Fruit fly (Drosophila melanogaster) whole organism, embryonic: Measurements from ENCODE around the gene CG10137.

Experiments used
- B-H1 ChIP-seq: fragments of 200-800 bp; sonication (Bioruptor generic); IDR thresholded peaks from 3 replicates; pipeline ENCODE4 v1.3.6; 2022; ENCODE audit warnings: missing biosample characterization, missing genetic modification characterization
- CG1024 ChIP-seq: fragments of 200-800 bp; sonication (Bioruptor generic); IDR thresholded peaks from 2 replicates; pipeline ENCODE4 v1.3.6; 2022; ENCODE audit warnings: missing biosample characterization, missing genetic modification characterization
- CG10543 ChIP-seq: fragments of 200-800 bp; sonication (Bioruptor generic); optimal IDR thresholded peaks from 3 replicates; lab custom pipeline; 2017; ENCODE audit warnings: missing biosample characterization, mild to moderate bottlenecking, missing genetic modification characterization, moderate library complexity
- CG12659 ChIP-seq: fragments of 200-800 bp; sonication (Bioruptor generic); optimal IDR thresholded peaks from 3 replicates; lab custom pipeline; 2017; ENCODE audit warnings: mild to moderate bottlenecking, missing biosample characterization, missing genetic modification reagents, missing genetic modification characterization
- CG15269 ChIP-seq: fragments of 200-800 bp; sonication (Bioruptor generic); optimal IDR thresholded peaks from 2 replicates; lab custom pipeline; 2018; ENCODE audit warnings: missing biosample characterization, mild to moderate bottlenecking, missing genetic modification characterization, moderate library complexity
- CG18764 ChIP-seq: fragments of 200-800 bp; sonication (Bioruptor generic); optimal IDR thresholded peaks from 3 replicates; lab custom pipeline; 2016; ENCODE audit warnings: missing biosample characterization, missing genetic modification characterization
- CG2678 ChIP-seq: fragments of 200-800 bp; sonication (Bioruptor generic); optimal IDR thresholded peaks from 3 replicates; lab custom pipeline; 2019; ENCODE audit warnings: missing biosample characterization, mild to moderate bottlenecking, missing genetic modification characterization, moderate library complexity
- CG34376 ChIP-seq: fragments of 200-800 bp; sonication (Bioruptor generic); optimal IDR thresholded peaks from 2 replicates; lab custom pipeline; 2018; ENCODE audit warnings: missing biosample characterization, mild to moderate bottlenecking, missing genetic modification characterization
- CG4328 ChIP-seq: fragments of 200-800 bp; sonication (Bioruptor generic); optimal IDR thresholded peaks from 3 replicates; lab custom pipeline; 2017; ENCODE audit warnings: missing biosample characterization, missing genetic modification reagents, missing genetic modification characterization
- CG4707 ChIP-seq: fragments of 200-800 bp; sonication (Bioruptor generic); optimal IDR thresholded peaks from 2 replicates; lab custom pipeline; 2018; ENCODE audit warnings: missing biosample characterization, mild to moderate bottlenecking, missing genetic modification characterization, moderate library complexity
- CG7786 ChIP-seq: fragments of 200-800 bp; sonication (Bioruptor generic); optimal IDR thresholded peaks from 2 replicates; lab custom pipeline; 2016; ENCODE audit warnings: missing biosample characterization, missing genetic modification characterization
- CG7928 ChIP-seq: fragments of 200-800 bp; sonication (Bioruptor generic); optimal IDR thresholded peaks from 2 replicates; lab custom pipeline; 2017; ENCODE audit warnings: missing biosample characterization, mild to moderate bottlenecking, missing genetic modification characterization
- CG9817 ChIP-seq: fragments of 200-800 bp; sonication (Bioruptor generic); optimal IDR thresholded peaks from 2 replicates; lab custom pipeline; 2018; ENCODE audit warnings: missing biosample characterization, mild to moderate bottlenecking, missing genetic modification characterization, moderate library complexity
- CG9876 ChIP-seq: fragments of 200-800 bp; sonication (Bioruptor generic); optimal IDR thresholded peaks from 2 replicates; lab custom pipeline; 2016; ENCODE audit warnings: missing biosample characterization, missing genetic modification characterization
- CrebB ChIP-seq: fragments of 200-800 bp; sonication (Bioruptor generic); optimal IDR thresholded peaks from 3 replicates; lab custom pipeline; 2018; ENCODE audit warnings: missing biosample characterization, mild to moderate bottlenecking, missing genetic modification characterization
- D ChIP-seq, 2 experiments: fragments of 200-800 bp in 1 of 2; fragments of >200 bp in 1 of 2; sonication (Bioruptor generic) in 1 of 2; optimal IDR thresholded peaks; 2 replicates in 1 of 2; 3 replicates in 1 of 2; lab custom pipeline; 2017; ENCODE audit warnings: mild to moderate bottlenecking in 1 of 2, missing biosample characterization in 1 of 2, missing genetic modification characterization in 1 of 2, missing genetic modification reagents in 1 of 2
- D19B ChIP-seq: fragments of 200-800 bp; sonication (Bioruptor generic); optimal IDR thresholded peaks from 2 replicates; lab custom pipeline; 2017; ENCODE audit warnings: missing biosample characterization, mild to moderate bottlenecking, missing genetic modification characterization
- Dad ChIP-seq: fragments of 200-800 bp; sonication (Bioruptor generic); optimal IDR thresholded peaks from 3 replicates; lab custom pipeline; 2016; ENCODE audit warnings: missing biosample characterization, missing genetic modification characterization
- Deaf1 ChIP-seq: fragments of 200-800 bp; optimal IDR thresholded peaks from 3 replicates; lab custom pipeline; 2019; ENCODE audit warnings: missing biosample characterization, mild to moderate bottlenecking, missing genetic modification characterization, moderate library complexity
- Hey ChIP-seq: fragments of 200-800 bp; sonication (Bioruptor generic); optimal IDR thresholded peaks from 3 replicates; lab custom pipeline; 2018; ENCODE audit warnings: missing biosample characterization, mild to moderate bottlenecking, missing genetic modification characterization
- Mad ChIP-seq: fragments of 200-800 bp; sonication (Bioruptor generic); optimal IDR thresholded peaks from 2 replicates; lab custom pipeline; 2016; ENCODE audit warnings: missing biosample characterization, missing genetic modification characterization
- Mes4 ChIP-seq: fragments of 200-800 bp; sonication (Bioruptor generic); optimal IDR thresholded peaks from 2 replicates; lab custom pipeline; 2016; ENCODE audit warnings: missing biosample characterization, missing genetic modification characterization
- NK7.1 ChIP-seq: fragments of 200-800 bp; sonication (Bioruptor generic); optimal IDR thresholded peaks from 3 replicates; lab custom pipeline; 2016; ENCODE audit warnings: missing biosample characterization, missing genetic modification characterization
- Nf-YC ChIP-seq: fragments of 200-800 bp; optimal IDR thresholded peaks from 3 replicates; lab custom pipeline; 2019; ENCODE audit warnings: missing biosample characterization, mild to moderate bottlenecking, missing genetic modification characterization, moderate library complexity
- PHDP ChIP-seq: fragments of 200-800 bp; sonication (Bioruptor generic); optimal IDR thresholded peaks from 3 replicates; lab custom pipeline; 2018; ENCODE audit warnings: missing biosample characterization, mild to moderate bottlenecking, missing genetic modification characterization, moderate library complexity
- Pdp1 ChIP-seq, 2 experiments: fragments of 200-800 bp; sonication (Bioruptor generic); optimal IDR thresholded peaks; 3 replicates each; lab custom pipeline; 2016; ENCODE audit warnings: missing biosample characterization in 2 of 2, missing genetic modification characterization in 2 of 2, mild to moderate bottlenecking in 1 of 2, moderate library complexity in 1 of 2
- Ptx1 ChIP-seq: fragments of 200-800 bp; sonication (Bioruptor generic); IDR thresholded peaks from 2 replicates; pipeline ENCODE4 v1.3.6; 2022; ENCODE audit warnings: missing biosample characterization, missing genetic modification characterization
- Ravus ChIP-seq: fragments of 200-800 bp; sonication (Bioruptor generic); IDR thresholded peaks from 2 replicates; pipeline ENCODE4 v1.3.6; 2022; ENCODE audit warnings: missing biosample characterization, missing genetic modification characterization
- Rfx ChIP-seq: fragments of 200-800 bp; sonication (Bioruptor generic); IDR thresholded peaks from 2 replicates; pipeline ENCODE4 v1.3.6; 2022; ENCODE audit warnings: missing biosample characterization, missing genetic modification characterization
- Rx ChIP-seq: fragments of 200-800 bp; sonication (Bioruptor generic); IDR thresholded peaks from 2 replicates; pipeline ENCODE4 v1.3.6; 2022; ENCODE audit warnings: missing biosample characterization, missing genetic modification characterization
- aop ChIP-seq: fragments of 200-800 bp; sonication (Bioruptor generic); IDR thresholded peaks from 2 replicates; pipeline ENCODE4 v1.3.6; 2022; ENCODE audit warnings: missing biosample characterization, missing genetic modification characterization
- cato ChIP-seq: fragments of 200-800 bp; sonication (Bioruptor generic); optimal IDR thresholded peaks from 2 replicates; lab custom pipeline; 2016; ENCODE audit warnings: missing biosample characterization, missing genetic modification characterization, borderline replicate concordance
- da ChIP-seq: fragments of 200-800 bp; sonication (Bioruptor generic); optimal IDR thresholded peaks from 2 replicates; lab custom pipeline; 2016; ENCODE audit warnings: missing biosample characterization, missing genetic modification characterization
- exex ChIP-seq: fragments of 200-800 bp; sonication (Bioruptor generic); optimal IDR thresholded peaks from 4 replicates; lab custom pipeline; 2018; ENCODE audit warnings: missing biosample characterization, mild to moderate bottlenecking, missing genetic modification characterization, moderate library complexity
- fd3F ChIP-seq: fragments of 200-800 bp; sonication (Bioruptor generic); optimal IDR thresholded peaks from 2 replicates; lab custom pipeline; 2018; ENCODE audit warnings: missing biosample characterization, mild to moderate bottlenecking, missing genetic modification characterization, moderate library complexity
- grn ChIP-seq: fragments of 200-800 bp; sonication (Bioruptor generic); optimal IDR thresholded peaks from 3 replicates; lab custom pipeline; 2017; ENCODE audit warnings: missing biosample characterization, missing genetic modification characterization
- her ChIP-seq: fragments of 200-800 bp; sonication (Bioruptor generic); optimal IDR thresholded peaks from 2 replicates; lab custom pipeline; 2016; ENCODE audit warnings: missing biosample characterization, missing genetic modification characterization
- hth ChIP-seq: fragments of >200 bp; optimal IDR thresholded peaks from 2 replicates; lab custom pipeline; 2017; ENCODE audit warnings: inconsistent platforms
- kah ChIP-seq: fragments of 200-800 bp; sonication (Bioruptor generic); optimal IDR thresholded peaks from 2 replicates; lab custom pipeline; 2018; ENCODE audit warnings: missing biosample characterization, mild to moderate bottlenecking, missing genetic modification characterization
- pan ChIP-seq, 4 experiments: fragments of >200 bp in 3 of 4; fragments of 200-800 bp in 1 of 4; sonication (Bioruptor generic) in 1 of 4; optimal IDR thresholded peaks in 3 of 4; IDR thresholded peaks in 1 of 4; 2 replicates each; pipeline versions ENCODE4 v1.3.6 to Lab custom; 2017 to 2022; ENCODE audit warnings: missing biosample characterization in 2 of 4, missing genetic modification characterization in 2 of 4, mixed read lengths in 1 of 4
- phol ChIP-seq: fragments of 200-800 bp; sonication (Bioruptor generic); optimal IDR thresholded peaks from 3 replicates; lab custom pipeline; 2018; ENCODE audit warnings: missing biosample characterization, mild to moderate bottlenecking, missing genetic modification characterization, moderate library complexity
- psq ChIP-seq: fragments of 200-800 bp; sonication (Bioruptor generic); optimal IDR thresholded peaks from 2 replicates; lab custom pipeline; 2017; ENCODE audit warnings: missing biosample characterization, missing genetic modification characterization
- sens ChIP-seq: fragments of 200-800 bp; sonication (Bioruptor generic); peaks from one replicate; lab custom pipeline; 2016; ENCODE audit warnings: missing biosample characterization, missing genetic modification characterization
- sim ChIP-seq: fragments of 200-800 bp; sonication (Bioruptor generic); IDR thresholded peaks from 2 replicates; pipeline ENCODE4 v1.3.6; 2022; ENCODE audit warnings: missing biosample characterization, missing genetic modification characterization
- sob ChIP-seq: fragments of 200-800 bp; sonication (Bioruptor generic); IDR thresholded peaks from 2 replicates; pipeline ENCODE4 v1.3.6; 2022; ENCODE audit warnings: missing biosample characterization, missing genetic modification characterization
- stwl ChIP-seq: fragments of 200-800 bp; sonication (Bioruptor generic); optimal IDR thresholded peaks from 3 replicates; lab custom pipeline; 2018; ENCODE audit warnings: missing biosample characterization, mild to moderate bottlenecking, missing genetic modification characterization, moderate library complexity
- tap ChIP-seq: fragments of 200-800 bp; optimal IDR thresholded peaks from 3 replicates; lab custom pipeline; 2019; ENCODE audit warnings: missing biosample characterization, mild to moderate bottlenecking, missing genetic modification characterization, moderate library complexity
- wor ChIP-seq: fragments of 200-800 bp; sonication (Bioruptor generic); IDR thresholded peaks from 2 replicates; pipeline ENCODE4 v1.3.6; 2022; ENCODE audit warnings: missing biosample characterization, missing genetic modification characterization
- zen ChIP-seq: fragments of 200-800 bp; sonication (Bioruptor generic); optimal IDR thresholded peaks from 3 replicates; lab custom pipeline; 2018; ENCODE audit warnings: missing biosample characterization, mild to moderate bottlenecking, missing genetic modification characterization, moderate library complexity
- zfh2 ChIP-seq: fragments of 200-800 bp; sonication (Bioruptor generic); optimal IDR thresholded peaks from 2 replicates; lab custom pipeline; 2016; ENCODE audit warnings: missing biosample characterization, missing genetic modification characterization

Gene CG10137

dm6 chr2L:19533247-19533646 is 6.8 kb downstream of the CG10137 start, which contains the start of gene CG33116 (continued):
- TF ChIP-seq CG15269 (tag; lab: Kevin White, UChicago) = peak; percentile 80
- TF ChIP-seq CG2678 = peak; percentile 86
- TF ChIP-seq CG9876 = peak; percentile 69
- no peak for TF ChIP-seq pan (optimal IDR thresholded peaks at IDR 0.05; lab: Kevin White, UChicago)
- TF ChIP-seq pan (GFP tag; optimal IDR thresholded peaks at IDR 0.05 in 1 of 2, IDR thresholded peaks at IDR 0.05 in 1 of 2) = peak in 1 of 2 experiments; percentile 80
- TF ChIP-seq D19B (GFP tag; lab: Kevin White, UChicago) = peak; percentile 47
- TF ChIP-seq Nf-YC (tag; lab: Kevin White, UChicago) = peak; percentile 51
- peak; percentile 89 for TF ChIP-seq sob (GFP tag; lab: Robert Waterston, UW)
- TF ChIP-seq Ptx1 (GFP tag; lab: Robert Waterston, UW) = peak; percentile 82
- no peak for TF ChIP-seq hth (lab: Kevin White, UChicago)
- TF ChIP-seq CG4707 (GFP tag; lab: Kevin White, UChicago) = peak; percentile 52
- peak; percentile 42 for TF ChIP-seq Deaf1
- peak; percentile 26 for TF ChIP-seq exex (tag; lab: Kevin White, UChicago)
- TF ChIP-seq her (GFP tag; lab: Kevin White, UChicago) = peak; percentile 82
- TF ChIP-seq fd3F = peak; percentile 10
- peak; percentile 63 for TF ChIP-seq CG1024
- TF ChIP-seq CG9817 = peak; percentile 65
- TF ChIP-seq CG34376 (GFP tag; lab: Kevin White, UChicago) = peak; percentile 61
- TF ChIP-seq CG7928 (GFP tag; lab: Kevin White, UChicago) = no peak
- TF ChIP-seq sim = 0 out of 2 replicates have a peak, but pooled peaks have one; percentile 52
- TF ChIP-seq B-H1 = peak; percentile 44; the same call in 1 of the 3 replicates
- peak; percentile 97 for TF ChIP-seq sens (GFP tag; lab: Kevin White, UChicago)
- TF ChIP-seq Mad (GFP tag; lab: Kevin White, UChicago) = peak; percentile 84
- peak; percentile 85 for TF ChIP-seq CG7786 (GFP tag; lab: Kevin White, UChicago)
- TF ChIP-seq PHDP = peak; percentile 74
- peak; percentile 10; the same call in 1 of the 2 replicates for TF ChIP-seq Ravus (GFP tag; lab: Robert Waterston, UW)
- TF ChIP-seq Pdp1 (GFP tag; optimal IDR thresholded peaks at IDR 0.05; lab: Kevin White, UChicago) = peak; percentile 77 to 80
- peak; percentile 43 for TF ChIP-seq kah (GFP tag; lab: Kevin White, UChicago)
- TF ChIP-seq aop (GFP tag; lab: Robert Waterston, UW) = no peak
- peak; percentile 38 for TF ChIP-seq CG4328 (GFP tag; lab: Kevin White, UChicago)
- TF ChIP-seq Rfx (GFP tag; lab: Robert Waterston, UW) = peak; percentile 92
- TF ChIP-seq cato (GFP tag; lab: Kevin White, UChicago) = peak; percentile 51
- peak; percentile 74 for TF ChIP-seq tap (tag; lab: Kevin White, UChicago)
- peak; percentile 38 for TF ChIP-seq CG18764 (GFP tag; lab: Kevin White, UChicago)
- peak; percentile 87 for TF ChIP-seq zfh2 (GFP tag; lab: Kevin White, UChicago)
- peak; percentile 82 for TF ChIP-seq Dad (GFP tag; lab: Kevin White, UChicago)
- TF ChIP-seq phol (tag; lab: Kevin White, UChicago) = peak; percentile 82
- peak; percentile 70 for TF ChIP-seq da (GFP tag; lab: Kevin White, UChicago)
- peak; percentile 60 for TF ChIP-seq Hey
- peak; percentile 49 for TF ChIP-seq CG10543
- TF ChIP-seq NK7.1 (GFP tag; lab: Kevin White, UChicago) = peak; percentile 70
- TF ChIP-seq Rx (GFP tag; lab: Robert Waterston, UW) = peak; percentile 65
- peak; percentile 68 for TF ChIP-seq CrebB (tag; lab: Kevin White, UChicago)
- peak; percentile 46 for TF ChIP-seq psq
- peak; percentile 85 for TF ChIP-seq stwl
- no peak for TF ChIP-seq wor (GFP tag; lab: Robert Waterston, UW)
- peak; percentile 81 for TF ChIP-seq CG12659 (GFP tag; lab: Kevin White, UChicago)
- TF ChIP-seq zen = peak; percentile 64
- peak; percentile 53 for TF ChIP-seq Mes4 (GFP tag; lab: Kevin White, UChicago)
- TF ChIP-seq grn (GFP tag; lab: Kevin White, UChicago) = peak; percentile 25
- TF ChIP-seq D (optimal IDR thresholded peaks at IDR 0.05; lab: Kevin White, UChicago) = no peak
- peak; percentile 63 for TF ChIP-seq D (GFP tag; optimal IDR thresholded peaks at IDR 0.05; lab: Kevin White, UChicago)
